Worm (Caenorhabditis elegans) whole organism, L2 larva: ENCODE results near the gene C37C3.2.

Source experiments
- Y55F3AM.14 ChIP-seq: fragments of 200-800 bp; sonication (Bioruptor generic); optimal IDR thresholded peaks from 2 replicates; lab custom pipeline; 2018; ENCODE audit warnings: mild to moderate bottlenecking, missing genetic modification characterization, missing compliant biosample characterization
- lsy-2 ChIP-seq, 2 experiments: fragments of 150-350 bp in 1 of 2; sonication (generic microtip) in 1 of 2; optimal IDR thresholded peaks; 2 replicates each; lab custom pipeline; 2014 to 2017; ENCODE audit warnings: missing biosample characterization in 2 of 2, missing genetic modification characterization in 2 of 2
- mab-5 ChIP-seq: fragments of 150-350 bp; optimal IDR thresholded peaks from 2 replicates; lab custom pipeline; 2014; ENCODE audit warnings: missing biosample characterization, missing genetic modification characterization
- nhr-237 ChIP-seq: fragments of 150-350 bp; optimal IDR thresholded peaks from 2 replicates; lab custom pipeline; 2014; ENCODE audit warnings: missing biosample characterization, missing genetic modification characterization
- unc-55 ChIP-seq: fragments of 150-350 bp; sonication (generic microtip); optimal IDR thresholded peaks from 3 replicates; lab custom pipeline; 2014; ENCODE audit warnings: missing biosample characterization, missing genetic modification reagents, missing genetic modification characterization

- TF ChIP-seq unc-55 (GFP tag; lab: Kevin White, UChicago): no peak
- no peak for TF ChIP-seq Y55F3AM.14 (GFP tag; lab: Kevin White, UChicago)
- TF ChIP-seq nhr-237 (tag; lab: Kevin White, UChicago): no peak
- no peak for TF ChIP-seq lsy-2 (tag; optimal IDR thresholded peaks at IDR 0.05; lab: Kevin White, UChicago)
- no peak for TF ChIP-seq mab-5
Observed at ce11 chrV:7891230-7891629, 35.5 kb downstream of the C37C3.2 start, which contains the start of gene F40A3.1.
